Fruit fly (Drosophila melanogaster) whole organism, wandering third instar larva: Measurements from ENCODE around the gene CG6310.

Experiments
- Abd-B ChIP-seq: fragments of >200 bp; optimal IDR thresholded peaks from 2 replicates; lab custom pipeline; 2017; ENCODE audit warnings: missing biosample characterization, missing genetic modification characterization
- Hr78 ChIP-seq: fragments of >200 bp; optimal IDR thresholded peaks from 2 replicates; lab custom pipeline; 2017; ENCODE audit warnings: missing biosample characterization, missing genetic modification characterization
- usp ChIP-seq: fragments of >200 bp; optimal IDR thresholded peaks from 2 replicates; lab custom pipeline; 2017; ENCODE audit warnings: missing biosample characterization, missing genetic modification characterization

dm6 chr3L:11062441-11062840 lies 7.2 kb downstream of the CG6310 start, which contains the start of gene CG32069:
- TF ChIP-seq Abd-B (GFP tag; lab: Kevin White, UChicago): no peak
- TF ChIP-seq usp (GFP tag; lab: Kevin White, UChicago): no peak
- no peak for TF ChIP-seq Hr78 (GFP tag; lab: Kevin White, UChicago)
